Worm (Caenorhabditis elegans): ENCODE results near the gene Y57G11B.8.

DNA sequence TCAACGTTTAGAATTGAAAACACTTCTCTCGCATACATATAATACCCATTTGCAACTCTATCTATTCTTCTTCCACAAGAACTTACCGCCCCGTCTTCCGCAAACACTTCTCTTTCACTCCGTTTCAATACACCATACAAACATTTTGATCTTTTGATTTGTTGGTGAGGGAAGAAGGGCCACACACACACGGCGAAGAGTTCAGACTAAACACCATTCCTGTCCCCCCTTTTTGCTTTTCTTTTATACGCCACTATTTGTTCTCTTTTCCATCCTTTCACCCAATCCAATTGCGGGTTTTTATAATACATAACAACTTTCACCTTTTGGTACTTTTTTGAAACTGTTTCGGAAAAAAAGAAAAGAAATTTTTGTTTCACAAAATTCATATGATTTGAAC is 26.6 kb upstream of the Y57G11B.8 start:
- TF ChIP-seq dao-5 (tag; optimal IDR thresholded peaks at IDR 0.05), result no peak
- no peak for TF ChIP-seq W03F9.2 (tag; optimal IDR thresholded peaks at IDR 0.05)

All from whole organism, L4/young adult.